Worm (Caenorhabditis elegans): ENCODE data around the gene ZK1320.11.

ZK1320.11 gene

ce11 chrII:9682044-9682443, 14.6 kb downstream of the ZK1320.11 start:
- TF ChIP-seq ztf-4 (tag; optimal IDR thresholded peaks at IDR 0.05) (no peak), fkh-10 (GFP tag; optimal IDR thresholded peaks at IDR 0.05) (peak; percentile 68)

ce11 chrII:9684175-9684574, 16.8 kb downstream of the ZK1320.11 start:
- TF ChIP-seq ama-1 (optimal IDR thresholded peaks at IDR 0.05): peak; percentile 50
- no peak for TF ChIP-seq ZK546.5 (tag; optimal IDR thresholded peaks at IDR 0.05)
- no peak for TF ChIP-seq ceh-16 (tag; optimal IDR thresholded peaks at IDR 0.05)
- TF ChIP-seq tbx-2 (tag; optimal IDR thresholded peaks at IDR 0.05): no peak
- no peak for TF ChIP-seq nhr-77 (tag; optimal IDR thresholded peaks at IDR 0.05)

ce11 chrII:9686663-9687193, 19.3 kb downstream of the ZK1320.11 start, which contains the start of gene ZK1320.9:
Gene ZK1320.9, minus strand, starts transcription at chrII:9686713.
- TF ChIP-seq pha-4 (tag; optimal IDR thresholded peaks at IDR 0.05): peak; percentile 33
- no peak for TF ChIP-seq pqm-1 (tag; optimal IDR thresholded peaks at IDR 0.05)
- no peak for TF ChIP-seq nhr-67 (tag; optimal IDR thresholded peaks at IDR 0.05)
- no peak for TF ChIP-seq lsy-12 (tag; optimal IDR thresholded peaks at IDR 0.05)
- peak; percentile 50 for TF ChIP-seq elt-2 (tag; optimal IDR thresholded peaks at IDR 0.05)
- peak; percentile 18 for TF ChIP-seq nhr-25 (tag; optimal IDR thresholded peaks at IDR 0.05)
- TF ChIP-seq ZK546.5 (tag; optimal IDR thresholded peaks at IDR 0.05): no peak
- no peak for TF ChIP-seq nhr-28 (tag; optimal IDR thresholded peaks at IDR 0.05)
- TF ChIP-seq nhr-76 (tag; optimal IDR thresholded peaks at IDR 0.05): peak; percentile 59
- no peak for TF ChIP-seq nfya-1 (tag; optimal IDR thresholded peaks at IDR 0.05; ENCODE audit: insufficient read depth)
- TF ChIP-seq aly-2 (tag; optimal IDR thresholded peaks at IDR 0.05): no peak
- TF ChIP-seq nhr-77 (tag; optimal IDR thresholded peaks at IDR 0.05): no peak
- TF ChIP-seq ama-1 (optimal IDR thresholded peaks at IDR 0.05): no peak
- TF ChIP-seq lin-15B (tag; optimal IDR thresholded peaks at IDR 0.05): peak; percentile 13
- no peak for TF ChIP-seq R02D3.7 (tag; optimal IDR thresholded peaks at IDR 0.05)
- no peak for TF ChIP-seq unc-39 (tag; optimal IDR thresholded peaks at IDR 0.05)
- TF ChIP-seq ceh-28 (tag; optimal IDR thresholded peaks at IDR 0.05): no peak
- no peak for TF ChIP-seq jun-1 (tag; optimal IDR thresholded peaks at IDR 0.05)
- no peak for TF ChIP-seq nhr-12 (tag; optimal IDR thresholded peaks at IDR 0.05)
- no peak for TF ChIP-seq zag-1 (tag; optimal IDR thresholded peaks at IDR 0.05)
- TF ChIP-seq fkh-10 (GFP tag; optimal IDR thresholded peaks at IDR 0.05): no peak

- TF ChIP-seq ztf-4 (tag; optimal IDR thresholded peaks at IDR 0.05) (no peak), fkh-10 (GFP tag; optimal IDR thresholded peaks at IDR 0.05) (peak; percentile 96), nhr-237 (tag; optimal IDR thresholded peaks at IDR 0.05) (no peak), skn-1 (tag; optimal IDR thresholded peaks at IDR 0.05) (no peak), nhr-28 (tag; optimal IDR thresholded peaks at IDR 0.05) (no peak)
Observed at ce11 chrII:9690067-9690632, 22.7 kb downstream of the ZK1320.11 start.

ce11 chrII:9691839-9692238, 24.4 kb downstream of the ZK1320.11 start, which contains the start of gene nlp-11:
Gene nlp-11, minus strand, starts transcription at chrII:9691939.
- TF ChIP-seq nfya-1 (tag; optimal IDR thresholded peaks at IDR 0.05; ENCODE audit: insufficient read depth) (no peak), lin-15B (tag; optimal IDR thresholded peaks at IDR 0.05) (no peak), ceh-82 (tag; optimal IDR thresholded peaks at IDR 0.05) (no peak), lin-39 (tag; optimal IDR thresholded peaks at IDR 0.05) (no peak), nhr-12 (tag; optimal IDR thresholded peaks at IDR 0.05) (no peak), mml-1 (tag; optimal IDR thresholded peaks at IDR 0.05) (no peak), fos-1 (tag; optimal IDR thresholded peaks at IDR 0.05) (no peak), nhr-43 (tag; optimal IDR thresholded peaks at IDR 0.05; ENCODE audit: poor library complexity, severe bottlenecking) (no peak), lsy-12 (tag; optimal IDR thresholded peaks at IDR 0.05) (no peak), unc-39 (tag; optimal IDR thresholded peaks at IDR 0.05) (no peak), R02D3.7 (tag; optimal IDR thresholded peaks at IDR 0.05) (no peak)

- TF ChIP-seq ceh-28 (tag; optimal IDR thresholded peaks at IDR 0.05) (no peak), fkh-10 (GFP tag; optimal IDR thresholded peaks at IDR 0.05) (peak; percentile 27), elt-1 (tag; optimal IDR thresholded peaks at IDR 0.05) (peak; percentile 86), nhr-43 (tag; optimal IDR thresholded peaks at IDR 0.05; ENCODE audit: poor library complexity, severe bottlenecking) (no peak), nhr-77 (tag; optimal IDR thresholded peaks at IDR 0.05) (no peak)
Observed at ce11 chrII:9695942-9696341, 28.5 kb downstream of the ZK1320.11 start.

Data from whole organism, L3 larva.